Worm (Caenorhabditis elegans) whole organism, mixed stage, embryonic: ENCODE measurements around the gene polh-1.

Experiments used
- ceh-43 ChIP-seq: fragments of 200-800 bp; sonication (Bioruptor generic); optimal IDR thresholded peaks from 2 replicates; lab custom pipeline; 2018; ENCODE audit warnings: mild to moderate bottlenecking, missing genetic modification characterization, moderate library complexity, missing compliant biosample characterization
- ceh-83 ChIP-seq: fragments of 200-800 bp; sonication (Bioruptor generic); optimal IDR thresholded peaks from 2 replicates; lab custom pipeline; 2018; ENCODE audit warnings: mild to moderate bottlenecking, missing genetic modification characterization, missing compliant biosample characterization
- ces-1 ChIP-seq: fragments of 150-350 bp; optimal IDR thresholded peaks from 2 replicates; lab custom pipeline; 2014; ENCODE audit warnings: missing biosample characterization, missing genetic modification reagents, missing genetic modification characterization
- elt-1 ChIP-seq: sonication (generic microtip); optimal IDR thresholded peaks from 2 replicates; lab custom pipeline; 2017; ENCODE audit warnings: missing genetic modification characterization, mild to moderate bottlenecking, missing compliant biosample characterization, antibody characterized with exemption, moderate library complexity, borderline replicate concordance; ENCODE audit not compliant: insufficient read depth
- elt-3 ChIP-seq: fragments of 150-350 bp; optimal IDR thresholded peaks from 2 replicates; lab custom pipeline; 2014; ENCODE audit warnings: missing biosample characterization, missing genetic modification characterization
- flh-1 ChIP-seq: fragments of 200-800 bp; sonication (Bioruptor generic); optimal IDR thresholded peaks from 2 replicates; lab custom pipeline; 2018; ENCODE audit warnings: mild to moderate bottlenecking, missing genetic modification characterization, moderate library complexity, missing compliant biosample characterization
- ham-2 ChIP-seq: fragments of 200-800 bp; sonication (Bioruptor generic); optimal IDR thresholded peaks from 2 replicates; lab custom pipeline; 2018; ENCODE audit warnings: mild to moderate bottlenecking, missing genetic modification characterization, missing compliant biosample characterization
- hlh-1 ChIP-seq: fragments of 150-350 bp; optimal IDR thresholded peaks from 2 replicates; lab custom pipeline; 2014; ENCODE audit warnings: missing biosample characterization, missing genetic modification reagents, missing genetic modification characterization
- lin-13 ChIP-seq: fragments of 150-350 bp; optimal IDR thresholded peaks from 2 replicates; lab custom pipeline; 2014; ENCODE audit warnings: missing biosample characterization, missing genetic modification characterization
- lsy-2 ChIP-seq: fragments of 150-350 bp; optimal IDR thresholded peaks from 2 replicates; lab custom pipeline; 2014; ENCODE audit warnings: missing biosample characterization, missing genetic modification characterization
- mab-5 ChIP-seq: fragments of 150-350 bp; optimal IDR thresholded peaks from 2 replicates; lab custom pipeline; 2014; ENCODE audit warnings: missing biosample characterization, missing genetic modification characterization
- mls-2 ChIP-seq: sonication (generic microtip); optimal IDR thresholded peaks from 2 replicates; lab custom pipeline; 2016; ENCODE audit warnings: mild to moderate bottlenecking, missing genetic modification characterization, moderate library complexity, missing compliant biosample characterization
- nhr-12 ChIP-seq: fragments of 150-350 bp; optimal IDR thresholded peaks from 2 replicates; lab custom pipeline; 2014; ENCODE audit warnings: missing biosample characterization, missing genetic modification characterization
- nhr-237 ChIP-seq: fragments of 150-350 bp; optimal IDR thresholded peaks from 2 replicates; lab custom pipeline; 2014; ENCODE audit warnings: missing biosample characterization, missing genetic modification characterization
- pha-4 ChIP-seq: fragments of 150-350 bp; optimal IDR thresholded peaks from 2 replicates; lab custom pipeline; 2018; ENCODE audit warnings: missing biosample characterization, missing genetic modification reagents, missing genetic modification characterization
- sem-2 ChIP-seq: fragments of 200-800 bp; sonication (Bioruptor generic); optimal IDR thresholded peaks from 2 replicates; lab custom pipeline; 2018; ENCODE audit warnings: mild to moderate bottlenecking, missing genetic modification characterization, missing compliant biosample characterization
- tbx-8 ChIP-seq: fragments of 200-800 bp; sonication (Bioruptor generic); optimal IDR thresholded peaks from 2 replicates; lab custom pipeline; 2018; ENCODE audit warnings: mild to moderate bottlenecking, missing genetic modification characterization, moderate library complexity, missing compliant biosample characterization
- unc-62 ChIP-seq: fragments of 150-350 bp; optimal IDR thresholded peaks from 2 replicates; lab custom pipeline; 2014; ENCODE audit warnings: missing biosample characterization, missing genetic modification reagents, missing genetic modification characterization
- zip-8 ChIP-seq: fragments of 150-350 bp; optimal IDR thresholded peaks from 2 replicates; lab custom pipeline; 2014; ENCODE audit warnings: missing biosample characterization, missing genetic modification characterization

polh-1 gene

ce11 chrIII:1918311-1918932 lies 31.6 kb downstream of the polh-1 start:
- TF ChIP-seq mab-5 (tag; lab: Kevin White, UChicago) (no peak), ham-2 (GFP tag; lab: Kevin White, UChicago) (no peak), unc-62 (GFP tag; lab: Kevin White, UChicago) (no peak), zip-8 (tag; lab: Kevin White, UChicago) (no peak), elt-3 (tag; lab: Kevin White, UChicago) (no peak), ceh-43 (no peak), sem-2 (no peak), tbx-8 (GFP tag; lab: Kevin White, UChicago) (no peak), lin-13 (tag; lab: Kevin White, UChicago) (no peak), elt-1 (tag; lab: Kevin White, UChicago) (no peak), nhr-12 (tag; lab: Kevin White, UChicago) (no peak)

- TF ChIP-seq nhr-237 (tag; lab: Kevin White, UChicago) (peak; percentile 39), pha-4 (tag; lab: Kevin White, UChicago) (peak; percentile 30), hlh-1 (tag; lab: Kevin White, UChicago) (no peak), lsy-2 (tag; lab: Kevin White, UChicago) (peak; percentile 79), mab-5 (tag; lab: Kevin White, UChicago) (peak; percentile 6), mls-2 (no peak), ces-1 (GFP tag; lab: Kevin White, UChicago) (peak; percentile 93), ceh-83 (no peak), lin-13 (tag; lab: Kevin White, UChicago) (peak; percentile 60), zip-8 (tag; lab: Kevin White, UChicago) (no peak), flh-1 (GFP tag; lab: Kevin White, UChicago) (no peak)
These were observed 44.5 kb downstream of the polh-1 start, which contains the start of the genes B0524.6 and pqn-41 for ce11 chrIII:1905589-1905988. B0524.6 (minus strand) TSS chrIII:1905640. pqn-41 (plus strand) TSS chrIII:1905958.

- no peak for TF ChIP-seq mls-2
- TF ChIP-seq, all 35 proteins: peak for 0
These were observed 46.1 kb downstream of the polh-1 start for ce11 chrIII:1903966-1904365.

ce11 chrIII:1900406-1900805 lies 49.7 kb downstream of the polh-1 start:
- TF ChIP-seq lsy-2 (tag; lab: Kevin White, UChicago), result peak; percentile 22
- TF ChIP-seq, all 35 proteins: peak for 1; not testable (repeated sequence) for 34
